Fruit fly (Drosophila melanogaster): Measurements from ENCODE around the gene CG14406.

Gene CG14406

DNA sequence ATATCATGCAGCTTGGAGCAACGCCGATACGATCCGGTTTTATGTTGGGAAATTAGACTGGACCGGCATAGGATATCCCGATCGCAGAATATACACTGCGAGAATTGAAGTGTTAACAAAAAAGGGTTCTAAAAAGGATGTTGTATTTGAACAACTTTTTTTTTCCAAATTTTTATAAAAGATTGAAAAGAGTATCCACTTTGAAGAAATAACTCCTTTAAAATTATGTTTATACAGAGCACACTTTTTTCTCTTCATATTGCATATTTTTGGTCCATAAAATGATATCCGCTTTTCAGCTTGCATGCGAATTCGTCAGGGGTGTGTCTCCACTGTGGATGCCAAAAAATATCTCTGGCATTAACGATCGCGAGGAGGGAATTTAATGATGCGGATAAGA lies 18.3 kb downstream of the CG14406 start (continued):
- peak; percentile 37 for TF ChIP-seq Smox (GFP tag; optimal IDR thresholded peaks at IDR 0.05)
- no peak for TF ChIP-seq fkh (GFP tag; optimal IDR thresholded peaks at IDR 0.05)
- no peak for TF ChIP-seq CG16779 (tag; optimal IDR thresholded peaks at IDR 0.05)
- TF ChIP-seq net (GFP tag; optimal IDR thresholded peaks at IDR 0.05): no peak
- peak; percentile 12 for TF ChIP-seq CG10631 (GFP tag; optimal IDR thresholded peaks at IDR 0.05)
- TF ChIP-seq topi (GFP tag; optimal IDR thresholded peaks at IDR 0.05): peak; percentile 16
- TF ChIP-seq dsx (GFP tag; optimal IDR thresholded peaks at IDR 0.05; ENCODE audit: poor library complexity, severe bottlenecking): no peak
- TF ChIP-seq CG6792 (GFP tag; optimal IDR thresholded peaks at IDR 0.05): peak; percentile 26
- peak; percentile 30 for TF ChIP-seq CG3919 (GFP tag; optimal IDR thresholded peaks at IDR 0.05)
- peak; percentile 1 for TF ChIP-seq CG31627 (GFP tag; optimal IDR thresholded peaks at IDR 0.05)
- no peak for TF ChIP-seq Hr38 (GFP tag; optimal IDR thresholded peaks at IDR 0.05)
- TF ChIP-seq CG9139 (GFP tag; optimal IDR thresholded peaks at IDR 0.05): no peak
- peak; percentile 31 for TF ChIP-seq cyc (GFP tag; optimal IDR thresholded peaks at IDR 0.05)
- peak; percentile 20 for TF ChIP-seq CG11902 (GFP tag; optimal IDR thresholded peaks at IDR 0.05)
- no peak for TF ChIP-seq CG6808 (GFP tag; optimal IDR thresholded peaks at IDR 0.05)
- peak; percentile 30 for TF ChIP-seq esn (GFP tag; optimal IDR thresholded peaks at IDR 0.05)
- TF ChIP-seq Hr4 (GFP tag; optimal IDR thresholded peaks at IDR 0.05): peak; percentile 1
- no peak for TF ChIP-seq Sox14 (GFP tag; optimal IDR thresholded peaks at IDR 0.05)
- TF ChIP-seq Blimp-1 (GFP tag; optimal IDR thresholded peaks at IDR 0.05): no peak
- peak; percentile 18 for TF ChIP-seq Ets21C (GFP tag; optimal IDR thresholded peaks at IDR 0.05)
- peak; percentile 3 for TF ChIP-seq Eip75B (GFP tag; optimal IDR thresholded peaks at IDR 0.05)
- no peak for TF ChIP-seq CG10669 (GFP tag; optimal IDR thresholded peaks at IDR 0.05)
- 0 out of 2 replicates have a peak, but pooled peaks have one; percentile 12 for TF ChIP-seq Gug (GFP tag; IDR thresholded peaks at IDR 0.05)
- TF ChIP-seq CG15336 (GFP tag; IDR thresholded peaks at IDR 0.05): peak; percentile 69
- peak; percentile 22 for TF ChIP-seq CG34406 (GFP tag; optimal IDR thresholded peaks at IDR 0.05)
- TF ChIP-seq lz (GFP tag; optimal IDR thresholded peaks at IDR 0.05): no peak

- no peak for TF ChIP-seq fd59A (GFP tag; optimal IDR thresholded peaks at IDR 0.05)
- TF ChIP-seq fkh (GFP tag; optimal IDR thresholded peaks at IDR 0.05): peak; percentile 25
- no peak for TF ChIP-seq svp (GFP tag)
These were observed 25.1 kb downstream of the CG14406 start for dm6 chrX:14885554-14885953.

- no peak for TF ChIP-seq Sox14 (GFP tag; optimal IDR thresholded peaks at IDR 0.05)
- peak; percentile 67 for TF ChIP-seq CG32006 (GFP tag; optimal IDR thresholded peaks at IDR 0.05)
- peak; percentile 21 for TF ChIP-seq CG4318 (GFP tag; optimal IDR thresholded peaks at IDR 0.05)
- TF ChIP-seq Lpt (GFP tag; optimal IDR thresholded peaks at IDR 0.05): no peak
- TF ChIP-seq OdsH (GFP tag; optimal IDR thresholded peaks at IDR 0.05): peak; percentile 16
- TF ChIP-seq Eip78C (GFP tag): peak; percentile 65
- no peak for TF ChIP-seq net (GFP tag; optimal IDR thresholded peaks at IDR 0.05)
- TF ChIP-seq CG8119 (GFP tag; IDR thresholded peaks at IDR 0.05): 0 out of 3 replicates have a peak, but pooled peaks have one; percentile 30
- TF ChIP-seq Ets96B (tag; optimal IDR thresholded peaks at IDR 0.05): no peak
- peak; percentile 4 for TF ChIP-seq CG34406 (GFP tag; optimal IDR thresholded peaks at IDR 0.05)
- TF ChIP-seq Hr4 (GFP tag; optimal IDR thresholded peaks at IDR 0.05): peak; percentile 46
- no peak for TF ChIP-seq Hr38 (GFP tag; optimal IDR thresholded peaks at IDR 0.05)
- TF ChIP-seq dac (GFP tag; optimal IDR thresholded peaks at IDR 0.05): peak; percentile 1
These were observed 26.7 kb downstream of the CG14406 start for dm6 chrX:14883993-14884392.

- peak; percentile 8 for TF ChIP-seq fkh (GFP tag; optimal IDR thresholded peaks at IDR 0.05)
- TF ChIP-seq CG11902 (GFP tag; optimal IDR thresholded peaks at IDR 0.05): peak; percentile 80
- TF ChIP-seq pdm3 (GFP tag; optimal IDR thresholded peaks at IDR 0.05): peak; percentile 91
- TF ChIP-seq topi (GFP tag; optimal IDR thresholded peaks at IDR 0.05): peak; percentile 85
- peak; percentile 86 for TF ChIP-seq Sox15 (GFP tag; optimal IDR thresholded peaks at IDR 0.05)
- TF ChIP-seq acj6 (GFP tag; optimal IDR thresholded peaks at IDR 0.05): peak; percentile 86
- TF ChIP-seq Met (GFP tag; optimal IDR thresholded peaks at IDR 0.05): peak; percentile 89
- TF ChIP-seq CG10669 (GFP tag; optimal IDR thresholded peaks at IDR 0.05): peak; percentile 66
- TF ChIP-seq Sox102F (GFP tag; optimal IDR thresholded peaks at IDR 0.05): peak; percentile 88
- peak; percentile 85 for TF ChIP-seq CG11762 (GFP tag; optimal IDR thresholded peaks at IDR 0.05; ENCODE audit: insufficient read depth)
- peak; percentile 64 for TF ChIP-seq CG3032 (tag; optimal IDR thresholded peaks at IDR 0.05)
- TF ChIP-seq CG8119 (GFP tag; IDR thresholded peaks at IDR 0.05): peak; percentile 94
- TF ChIP-seq CG8632 (GFP tag; optimal IDR thresholded peaks at IDR 0.05): peak; percentile 88
- peak; percentile 41 for TF ChIP-seq Hr38 (GFP tag; optimal IDR thresholded peaks at IDR 0.05)
- peak; percentile 85 for TF ChIP-seq Sox14 (GFP tag; optimal IDR thresholded peaks at IDR 0.05)
- peak; percentile 73 for TF ChIP-seq vri (GFP tag; optimal IDR thresholded peaks at IDR 0.05)
- peak; percentile 82 for TF ChIP-seq dsx (GFP tag; optimal IDR thresholded peaks at IDR 0.05; ENCODE audit: poor library complexity, severe bottlenecking)
- peak; percentile 86 for TF ChIP-seq CG8319 (GFP tag; optimal IDR thresholded peaks at IDR 0.05)
- peak; percentile 90 for TF ChIP-seq CG34406 (GFP tag; optimal IDR thresholded peaks at IDR 0.05)
These were observed 28.0 kb downstream of the CG14406 start, which contains the start of the genes CG45064 and CG45065 for dm6 chrX:14882536-14883118. Gene CG45064 (minus strand): TSS chrX:14882586. Gene CG45065 (minus strand): TSS chrX:14882586.
